Worm (Caenorhabditis elegans) whole organism, early embryonic: ENCODE data around the gene F48G7.4.
"Not testable (repeated sequence)": the region's sequence is repeated elsewhere in the genome, so short reads cannot be mapped to it uniquely, and the experiment has no call there.

Experiments
- aly-1 ChIP-seq: sonication (generic microtip); optimal IDR thresholded peaks from 2 replicates; lab custom pipeline; 2016; ENCODE audit warnings: missing genetic modification characterization, missing compliant biosample characterization
- ama-1 ChIP-seq: fragments of 150-350 bp; optimal IDR thresholded peaks from 2 replicates; lab custom pipeline; 2014
- ceh-13 ChIP-seq: fragments of 200-800 bp; sonication (Bioruptor generic); optimal IDR thresholded peaks from 2 replicates; lab custom pipeline; 2018; ENCODE audit warnings: mild to moderate bottlenecking, missing genetic modification characterization, missing compliant biosample characterization
- flt-1 ChIP-seq: fragments of 200-800 bp; sonication (Bioruptor generic); IDR thresholded peaks from 2 replicates; pipeline ENCODE4 v1.3.6; 2022; ENCODE audit warnings: missing genetic modification characterization, missing compliant biosample characterization
- hmbx-1 ChIP-seq: sonication (generic microtip); optimal IDR thresholded peaks from 2 replicates; lab custom pipeline; 2016; ENCODE audit warnings: mild to moderate bottlenecking, missing genetic modification characterization, missing compliant biosample characterization
- pes-1 ChIP-seq: fragments of 200-800 bp; sonication (Bioruptor generic); IDR thresholded peaks from 2 replicates; pipeline ENCODE4 v1.3.6; 2022; ENCODE audit warnings: missing genetic modification reagents, missing genetic modification characterization, missing compliant biosample characterization
- scrt-1 ChIP-seq: fragments of 200-800 bp; sonication (Bioruptor generic); IDR thresholded peaks from 2 replicates; pipeline ENCODE4 v1.3.6; 2022; ENCODE audit warnings: missing genetic modification characterization, missing compliant biosample characterization
- sea-1 ChIP-seq: fragments of 200-800 bp; sonication (Bioruptor generic); conservative IDR thresholded peaks from 2 replicates; pipeline ENCODE4 v1.3.6; 2022; ENCODE audit warnings: missing genetic modification characterization, missing compliant biosample characterization
- tbx-37 ChIP-seq: fragments of 200-800 bp; sonication (Bioruptor generic); conservative IDR thresholded peaks from 2 replicates; pipeline ENCODE4 v1.3.6; 2022; ENCODE audit warnings: missing genetic modification reagents, missing genetic modification characterization, missing compliant biosample characterization
- tra-4 ChIP-seq: sonication (generic microtip); optimal IDR thresholded peaks from 2 replicates; lab custom pipeline; 2017; ENCODE audit warnings: missing genetic modification characterization, missing compliant biosample characterization

DNA sequence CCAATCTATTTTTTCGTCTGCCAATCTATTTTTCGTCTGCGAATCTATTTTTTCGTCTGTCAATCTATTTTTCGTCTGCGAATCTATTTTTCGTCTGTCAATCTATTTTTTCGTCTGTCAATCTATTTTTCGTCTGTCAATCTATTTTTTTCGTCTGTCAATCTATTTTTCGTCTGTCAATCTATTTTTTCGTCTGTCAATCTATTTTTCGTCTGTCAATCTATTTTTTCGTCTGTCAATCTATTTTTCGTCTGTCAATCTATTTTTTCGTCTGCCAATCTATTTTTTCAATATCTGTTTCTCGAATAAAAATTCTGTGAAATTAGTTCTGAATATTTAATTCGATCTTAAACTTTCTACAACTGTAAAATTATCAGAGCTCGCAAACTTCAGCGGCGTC is 38.9 kb downstream of the F48G7.4 start:
- TF ChIP-seq aly-1 (tag; lab: Kevin White, UChicago); ama-1 (lab: Kevin White, UChicago); tra-4 (tag; lab: Kevin White, UChicago); pes-1 (GFP tag; lab: Robert Waterston, UW); scrt-1 (GFP tag; lab: Robert Waterston, UW); flt-1; sea-1 (GFP tag; lab: Robert Waterston, UW); hmbx-1 (tag; lab: Kevin White, UChicago); ceh-13 (GFP tag; lab: Kevin White, UChicago): not testable (repeated sequence)
- TF ChIP-seq tbx-37 (GFP tag; lab: Robert Waterston, UW) = peak; percentile 75
